Fruit fly (Drosophila melanogaster) whole organism, prepupa: ENCODE results near the gene SWIP.
A peak's percentile ranks its signal among the peaks of the same experiment; 100 is the strongest.

Source experiments
- Blimp-1 ChIP-seq: fragments of 200-800 bp; sonication (Bioruptor generic); optimal IDR thresholded peaks from 3 replicates; lab custom pipeline; 2017; ENCODE audit warnings: missing biosample characterization, missing genetic modification characterization, mild to moderate bottlenecking, moderate library complexity, missing genetic modification reagents
- CG10631 ChIP-seq: fragments of 200-800 bp; sonication (Bioruptor generic); optimal IDR thresholded peaks from 2 replicates; lab custom pipeline; 2016; ENCODE audit warnings: missing biosample characterization, missing genetic modification characterization
- CG11294 ChIP-seq: fragments of 200-800 bp; sonication (Bioruptor generic); IDR thresholded peaks from 2 replicates; pipeline ENCODE4 v1.3.6; 2022; ENCODE audit warnings: missing biosample characterization, missing genetic modification characterization
- CG15336 ChIP-seq: fragments of 200-800 bp; sonication (Bioruptor generic); IDR thresholded peaks from 2 replicates; pipeline ENCODE4 v1.3.6; 2022; ENCODE audit warnings: missing biosample characterization, missing genetic modification characterization
- CG1621 ChIP-seq: fragments of 200-800 bp; sonication (Bioruptor generic); optimal IDR thresholded peaks from 3 replicates; lab custom pipeline; 2018; ENCODE audit warnings: missing biosample characterization, mild to moderate bottlenecking, missing genetic modification characterization
- CG16779 ChIP-seq: fragments of 200-800 bp; sonication (Bioruptor generic); optimal IDR thresholded peaks from 3 replicates; lab custom pipeline; 2017; ENCODE audit warnings: missing biosample characterization, mild to moderate bottlenecking, missing genetic modification characterization
- CG31627 ChIP-seq: fragments of 200-800 bp; sonication (Bioruptor generic); optimal IDR thresholded peaks from 3 replicates; lab custom pipeline; 2016; ENCODE audit warnings: missing biosample characterization, missing genetic modification characterization
- CG32006 ChIP-seq: fragments of 200-800 bp; sonication (Bioruptor generic); optimal IDR thresholded peaks from 3 replicates; lab custom pipeline; 2017; ENCODE audit warnings: missing biosample characterization, mild to moderate bottlenecking, missing genetic modification characterization
- CG34406 ChIP-seq: fragments of 200-800 bp; sonication (Bioruptor generic); optimal IDR thresholded peaks from 3 replicates; lab custom pipeline; 2016; ENCODE audit warnings: missing biosample characterization, missing genetic modification characterization
- CG4318 ChIP-seq: fragments of 200-800 bp; sonication (Bioruptor generic); optimal IDR thresholded peaks from 3 replicates; lab custom pipeline; 2017; ENCODE audit warnings: missing biosample characterization, mild to moderate bottlenecking, missing genetic modification characterization
- CG6276 ChIP-seq: fragments of 200-800 bp; sonication (Bioruptor generic); optimal IDR thresholded peaks from 2 replicates; lab custom pipeline; 2017; ENCODE audit warnings: missing biosample characterization, mild to moderate bottlenecking, missing genetic modification characterization
- CG6792 ChIP-seq: fragments of 200-800 bp; sonication (Bioruptor generic); optimal IDR thresholded peaks from 3 replicates; lab custom pipeline; 2016; ENCODE audit warnings: missing biosample characterization, missing genetic modification characterization
- CG6854 ChIP-seq: fragments of 200-800 bp; sonication (Bioruptor generic); optimal IDR thresholded peaks from 2 replicates; lab custom pipeline; 2017; ENCODE audit warnings: missing biosample characterization, mild to moderate bottlenecking, missing genetic modification characterization
- CG8119 ChIP-seq: fragments of 200-800 bp; sonication (Bioruptor generic); IDR thresholded peaks from 3 replicates; pipeline ENCODE4 v1.3.6; 2022; ENCODE audit warnings: missing biosample characterization, missing genetic modification characterization
- Eip75B ChIP-seq: fragments of 200-800 bp; sonication (Bioruptor generic); optimal IDR thresholded peaks from 3 replicates; lab custom pipeline; 2016; ENCODE audit warnings: missing biosample characterization, missing genetic modification characterization
- Eip78C ChIP-seq: fragments of 200-800 bp; sonication (Bioruptor generic); peaks from one replicate; lab custom pipeline; 2016; ENCODE audit warnings: missing biosample characterization, missing genetic modification characterization
- Eip93F ChIP-seq: fragments of 200-800 bp; sonication (Bioruptor generic); optimal IDR thresholded peaks from 2 replicates; lab custom pipeline; 2016; ENCODE audit warnings: missing biosample characterization, mild to moderate bottlenecking, missing genetic modification characterization
- Ets96B ChIP-seq: fragments of 200-800 bp; optimal IDR thresholded peaks from 2 replicates; lab custom pipeline; 2019; ENCODE audit warnings: missing biosample characterization, mild to moderate bottlenecking, missing genetic modification characterization, moderate library complexity
- Gug ChIP-seq: fragments of 200-800 bp; sonication (Bioruptor generic); IDR thresholded peaks from 2 replicates; pipeline ENCODE4 v1.3.6; 2022; ENCODE audit warnings: missing biosample characterization, missing genetic modification characterization
- Hr38 ChIP-seq: sonication (Bioruptor generic); optimal IDR thresholded peaks from 2 replicates; lab custom pipeline; 2016; ENCODE audit warnings: missing biosample characterization, missing genetic modification characterization
- Hr39 ChIP-seq: fragments of 200-800 bp; sonication (Bioruptor generic); optimal IDR thresholded peaks from 2 replicates; lab custom pipeline; 2016; ENCODE audit warnings: missing biosample characterization, missing genetic modification characterization
- Hr4 ChIP-seq: fragments of 200-800 bp; sonication (Bioruptor generic); optimal IDR thresholded peaks from 3 replicates; lab custom pipeline; 2016; ENCODE audit warnings: missing biosample characterization, missing genetic modification characterization
- Met ChIP-seq: fragments of 200-800 bp; sonication (Bioruptor generic); optimal IDR thresholded peaks from 3 replicates; lab custom pipeline; 2016; ENCODE audit warnings: missing biosample characterization, missing genetic modification characterization
- OdsH ChIP-seq: fragments of 200-800 bp; sonication (Bioruptor generic); optimal IDR thresholded peaks from 3 replicates; lab custom pipeline; 2016; ENCODE audit warnings: missing biosample characterization, missing genetic modification characterization
- Smox ChIP-seq: fragments of 200-800 bp; sonication (Bioruptor generic); optimal IDR thresholded peaks from 3 replicates; lab custom pipeline; 2016; ENCODE audit warnings: missing biosample characterization, missing genetic modification characterization
- Sox102F ChIP-seq: fragments of 200-800 bp; sonication (Bioruptor generic); optimal IDR thresholded peaks from 2 replicates; lab custom pipeline; 2016; ENCODE audit warnings: missing biosample characterization, mild to moderate bottlenecking, missing genetic modification characterization
- Sox15 ChIP-seq: fragments of 200-800 bp; sonication (Bioruptor generic); optimal IDR thresholded peaks from 3 replicates; lab custom pipeline; 2016; ENCODE audit warnings: missing biosample characterization, missing genetic modification characterization
- acj6 ChIP-seq: fragments of 200-800 bp; sonication (Bioruptor generic); optimal IDR thresholded peaks from 3 replicates; lab custom pipeline; 2016; ENCODE audit warnings: missing biosample characterization, missing genetic modification characterization
- dac ChIP-seq: fragments of 200-800 bp; sonication (Bioruptor generic); optimal IDR thresholded peaks from 2 replicates; lab custom pipeline; 2017; ENCODE audit warnings: missing biosample characterization, mild to moderate bottlenecking, missing genetic modification characterization
- dsx ChIP-seq: fragments of 200-800 bp; optimal IDR thresholded peaks from 3 replicates; lab custom pipeline; 2019; ENCODE audit warnings: missing biosample characterization, mild to moderate bottlenecking, missing genetic modification characterization, moderate library complexity; ENCODE audit not compliant: poor library complexity, severe bottlenecking
- eg ChIP-seq: fragments of 200-800 bp; sonication (Bioruptor generic); IDR thresholded peaks from 3 replicates; pipeline ENCODE4 v1.3.6; 2022; ENCODE audit warnings: missing biosample characterization, missing genetic modification characterization
- esn ChIP-seq: fragments of 200-800 bp; sonication (Bioruptor generic); optimal IDR thresholded peaks from 2 replicates; lab custom pipeline; 2016; ENCODE audit warnings: missing biosample characterization, mild to moderate bottlenecking, missing genetic modification characterization, moderate library complexity
- fd85E ChIP-seq: fragments of 200-800 bp; sonication (Bioruptor generic); optimal IDR thresholded peaks from 3 replicates; lab custom pipeline; 2016; ENCODE audit warnings: missing biosample characterization, missing genetic modification characterization
- fkh ChIP-seq: fragments of 200-800 bp; sonication (Bioruptor generic); optimal IDR thresholded peaks from 3 replicates; lab custom pipeline; 2017; ENCODE audit warnings: missing biosample characterization, mild to moderate bottlenecking, missing genetic modification characterization, moderate library complexity
- lz ChIP-seq: fragments of 200-800 bp; sonication (Bioruptor generic); optimal IDR thresholded peaks from 3 replicates; lab custom pipeline; 2016; ENCODE audit warnings: missing biosample characterization, missing genetic modification characterization
- net ChIP-seq: fragments of 200-800 bp; sonication (Bioruptor generic); optimal IDR thresholded peaks from 3 replicates; lab custom pipeline; 2016; ENCODE audit warnings: missing biosample characterization, missing genetic modification characterization
- pdm3 ChIP-seq: fragments of 200-800 bp; sonication (Bioruptor generic); optimal IDR thresholded peaks from 3 replicates; lab custom pipeline; 2016; ENCODE audit warnings: missing biosample characterization, missing genetic modification characterization
- salr ChIP-seq, 2 experiments: fragments of 200-800 bp; sonication (Bioruptor generic); optimal IDR thresholded peaks; 3 replicates each; lab custom pipeline; 2016 to 2018; ENCODE audit warnings: missing biosample characterization in 2 of 2, missing genetic modification characterization in 2 of 2, mild to moderate bottlenecking in 1 of 2
- spab ChIP-seq: fragments of 200-800 bp; sonication (Bioruptor generic); optimal IDR thresholded peaks from 2 replicates; lab custom pipeline; 2017; ENCODE audit warnings: missing biosample characterization, mild to moderate bottlenecking, missing genetic modification characterization, missing genetic modification reagents
- svp ChIP-seq: fragments of 200-800 bp; sonication (Bioruptor generic); peaks from one replicate; lab custom pipeline; 2016; ENCODE audit warnings: missing biosample characterization, missing genetic modification characterization
- topi ChIP-seq: fragments of 200-800 bp; sonication (Bioruptor generic); optimal IDR thresholded peaks from 3 replicates; lab custom pipeline; 2016; ENCODE audit warnings: missing biosample characterization, missing genetic modification characterization
- vri ChIP-seq: fragments of 200-800 bp; sonication (Bioruptor generic); optimal IDR thresholded peaks from 3 replicates; lab custom pipeline; 2016; ENCODE audit warnings: missing biosample characterization, mild to moderate bottlenecking, missing genetic modification characterization

The SWIP gene

dm6 chrX:16279340-16279941, 34.1 kb upstream of the SWIP start (continued):
- peak; percentile 87 for TF ChIP-seq CG11294
- peak; percentile 5 for TF ChIP-seq Hr38
- TF ChIP-seq CG32006 = peak; percentile 89
- TF ChIP-seq dac (GFP tag; lab: Kevin White, UChicago) = peak; percentile 58
- TF ChIP-seq Gug (GFP tag; lab: Robert Waterston, UW) = peak; percentile 88
- peak; percentile 70 for TF ChIP-seq spab
- peak; percentile 77 for TF ChIP-seq Eip93F
- peak; percentile 96 for TF ChIP-seq eg (GFP tag; lab: Robert Waterston, UW)
- peak; percentile 92 for TF ChIP-seq topi
- TF ChIP-seq Hr39 (GFP tag; lab: Kevin White, UChicago) = peak; percentile 95
- TF ChIP-seq CG15336 (GFP tag; lab: Robert Waterston, UW) = peak; percentile 87
- TF ChIP-seq Smox = peak; percentile 84
- TF ChIP-seq Eip78C (GFP tag; lab: Kevin White, UChicago) = peak; percentile 96
- peak; percentile 75 for TF ChIP-seq CG8119 (GFP tag; lab: Robert Waterston, UW)
- TF ChIP-seq Sox15 = peak; percentile 95
- TF ChIP-seq salr (GFP tag; optimal IDR thresholded peaks at IDR 0.05; lab: Kevin White, UChicago) = peak; percentile 65 to 79
- TF ChIP-seq net (GFP tag; lab: Kevin White, UChicago) = peak; percentile 86

DNA sequence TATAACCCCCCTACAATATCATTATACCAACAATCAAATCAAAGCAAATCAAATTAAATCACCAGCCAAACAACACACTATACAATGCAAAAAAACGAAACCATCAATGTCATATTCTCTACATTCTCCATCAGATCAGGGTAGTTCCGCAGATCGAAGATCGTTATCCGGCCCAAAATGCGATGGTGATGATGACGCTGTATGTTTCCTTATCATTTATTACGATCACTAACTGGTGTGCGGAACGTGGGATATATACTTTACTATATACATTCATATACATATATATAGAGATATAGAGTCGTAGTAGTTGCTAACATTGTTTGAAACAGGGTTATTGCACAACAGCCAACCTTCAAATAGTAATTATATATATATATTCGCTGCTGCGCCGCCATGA, 32.2 kb upstream of the SWIP start:
- TF ChIP-seq OdsH = no peak
- TF ChIP-seq CG6854 (GFP tag; lab: Kevin White, UChicago) = no peak
- no peak for TF ChIP-seq svp
- TF ChIP-seq acj6 (GFP tag; lab: Kevin White, UChicago) = no peak
- TF ChIP-seq CG31627 = no peak
- TF ChIP-seq CG6792 (GFP tag; lab: Kevin White, UChicago) = no peak

DNA sequence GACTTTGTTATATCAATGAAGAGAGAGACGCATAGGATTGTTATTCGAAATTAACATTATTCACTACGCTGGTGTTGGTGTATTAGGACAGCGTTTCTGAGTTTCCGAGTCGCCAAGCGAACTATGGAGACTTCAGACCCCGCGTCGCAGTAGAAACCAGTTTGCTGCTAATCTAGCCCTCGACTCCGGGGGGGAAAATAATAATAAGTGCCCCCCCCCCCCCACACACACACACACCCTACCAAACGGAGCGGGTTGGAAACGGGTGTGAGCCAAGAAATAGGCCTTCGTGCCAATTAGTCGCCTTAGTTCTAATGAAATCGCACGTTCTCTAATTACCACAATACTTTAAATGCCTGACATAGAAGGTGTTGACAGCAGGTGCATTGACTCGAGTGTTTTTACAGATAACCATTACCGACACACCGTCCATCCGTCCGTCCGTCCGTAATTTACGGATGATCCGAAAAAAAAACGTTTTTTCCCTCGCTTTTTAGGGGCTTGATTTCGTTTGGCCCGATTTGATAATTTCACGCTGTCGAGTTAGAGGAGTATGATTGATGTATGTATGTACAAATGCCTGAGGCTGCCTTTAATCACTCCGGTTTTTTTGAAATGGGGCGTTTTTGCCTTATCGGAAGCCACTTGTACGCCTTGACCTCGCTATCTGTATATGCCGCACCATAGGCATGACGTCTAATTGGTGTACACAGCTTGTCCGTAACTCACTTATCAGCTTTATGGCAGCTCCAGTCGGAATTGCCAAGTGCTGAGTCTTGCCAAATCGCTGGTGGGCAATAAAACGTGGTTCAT, 31.6 kb upstream of the SWIP start:
- peak; percentile 34 for TF ChIP-seq fkh
- peak; percentile 20 for TF ChIP-seq Eip78C (GFP tag; lab: Kevin White, UChicago)
- no peak for TF ChIP-seq Hr39 (GFP tag; lab: Kevin White, UChicago)
- no peak for TF ChIP-seq Hr38
- no peak for TF ChIP-seq Ets96B
- TF ChIP-seq CG16779 = no peak
- TF ChIP-seq CG6854 (GFP tag; lab: Kevin White, UChicago) = no peak
- no peak for TF ChIP-seq salr (GFP tag; optimal IDR thresholded peaks at IDR 0.05; lab: Kevin White, UChicago)
- TF ChIP-seq CG4318 (GFP tag; lab: Kevin White, UChicago) = no peak
- TF ChIP-seq CG1621 (tag; lab: Kevin White, UChicago) = no peak
- no peak for TF ChIP-seq Eip93F
- TF ChIP-seq vri (GFP tag; lab: Kevin White, UChicago) = peak; percentile 78
- no peak for TF ChIP-seq CG6276 (GFP tag; lab: Kevin White, UChicago)
- no peak for TF ChIP-seq CG10631 (GFP tag; lab: Kevin White, UChicago)
- TF ChIP-seq svp = peak; percentile 93
- TF ChIP-seq Sox15 = no peak
- no peak for TF ChIP-seq lz (GFP tag; lab: Kevin White, UChicago)
- no peak for TF ChIP-seq dac (GFP tag; lab: Kevin White, UChicago)
- TF ChIP-seq eg (GFP tag; lab: Robert Waterston, UW) = no peak
- TF ChIP-seq CG11294 = no peak
- TF ChIP-seq dsx (GFP tag; lab: Kevin White, UChicago) = no peak
- TF ChIP-seq fd85E = no peak

- TF ChIP-seq CG32006 (no peak), OdsH (peak; percentile 38), topi (peak; percentile 34), esn (GFP tag; lab: Kevin White, UChicago) (peak; percentile 46), acj6 (GFP tag; lab: Kevin White, UChicago) (peak; percentile 17), vri (GFP tag; lab: Kevin White, UChicago) (peak; percentile 7), Ets96B (no peak), Met (GFP tag; lab: Kevin White, UChicago) (peak; percentile 43), CG6792 (GFP tag; lab: Kevin White, UChicago) (peak; percentile 20), CG4318 (GFP tag; lab: Kevin White, UChicago) (no peak), lz (GFP tag; lab: Kevin White, UChicago) (peak; percentile 20), CG31627 (peak; percentile 19), pdm3 (GFP tag; lab: Kevin White, UChicago) (peak; percentile 27), fkh (no peak), Eip78C (GFP tag; lab: Kevin White, UChicago) (peak; percentile 79), Smox (peak; percentile 34), Hr39 (GFP tag; lab: Kevin White, UChicago) (peak; percentile 26), CG34406 (GFP tag; lab: Kevin White, UChicago) (peak; percentile 17), CG10631 (GFP tag; lab: Kevin White, UChicago) (peak; percentile 11), Hr4 (GFP tag; lab: Kevin White, UChicago) (peak; percentile 9), Blimp-1 (no peak), Sox102F (GFP tag; lab: Kevin White, UChicago) (peak; percentile 24), svp (peak; percentile 83), Eip75B (GFP tag; lab: Kevin White, UChicago) (peak; percentile 18)
These were observed 28.3 kb upstream of the SWIP start for dm6 chrX:16285186-16285585.
